Worm (Caenorhabditis elegans) whole organism, L4/young adult: Measurements from ENCODE around the gene srj-24.
A peak's percentile ranks its signal among the peaks of the same experiment; 100 is the strongest.

ENCODE experiments used
- W03F9.2 ChIP-seq: fragments of 150-350 bp; optimal IDR thresholded peaks from 2 replicates; lab custom pipeline; 2014; ENCODE audit warnings: missing biosample characterization, missing genetic modification characterization
- dao-5 ChIP-seq: sonication (generic microtip); optimal IDR thresholded peaks from 2 replicates; lab custom pipeline; 2016; ENCODE audit warnings: missing genotype, missing genetic modification characterization, moderate library complexity, missing compliant biosample characterization
- him-1 ChIP-seq: sonication (generic microtip); optimal IDR thresholded peaks from 2 replicates; lab custom pipeline; 2016; ENCODE audit warnings: missing genotype, missing genetic modification reagents, missing genetic modification characterization, missing compliant biosample characterization

srj-24 gene

DNA sequence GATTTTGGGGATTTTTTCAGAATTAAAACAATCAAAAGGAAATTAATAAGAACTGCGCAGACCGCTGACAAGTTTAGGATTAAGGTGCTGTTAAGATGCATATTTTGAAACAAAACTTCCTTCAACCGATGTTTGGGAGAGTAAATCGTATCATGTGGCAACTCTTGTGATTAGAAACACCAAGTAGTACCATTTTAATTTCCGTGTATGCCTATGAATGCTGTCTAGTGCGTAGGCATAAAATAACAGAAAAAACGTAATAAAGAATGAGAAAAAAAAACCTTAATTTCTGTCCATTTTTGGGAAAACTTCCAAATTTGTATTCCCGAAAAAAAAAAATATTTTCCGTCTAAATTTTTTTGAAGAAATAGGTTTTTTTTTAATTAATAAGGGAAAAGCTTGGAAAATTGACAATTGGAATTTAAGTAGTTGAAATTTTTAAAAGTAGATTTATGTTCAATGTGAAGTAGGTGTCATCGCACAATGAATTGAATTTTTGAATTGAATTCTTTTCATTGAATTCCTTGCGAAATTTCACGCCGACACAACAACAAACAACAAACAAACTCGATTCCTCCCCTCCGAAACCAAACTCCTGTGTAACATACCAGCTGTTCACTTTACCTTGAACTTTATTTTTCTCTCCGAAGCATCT is 14.1 kb upstream of the srj-24 start, which contains the start of the genes str-262 and srp-1:
Gene str-262, minus strand, starts transcription at position 101 of the 655 bp plus-strand sequence.
Gene srp-1, plus strand, starts transcription at position 605 of the 655 bp plus-strand sequence.
- TF ChIP-seq dao-5 (tag; lab: Kevin White, UChicago): no peak
- no peak for TF ChIP-seq W03F9.2

DNA sequence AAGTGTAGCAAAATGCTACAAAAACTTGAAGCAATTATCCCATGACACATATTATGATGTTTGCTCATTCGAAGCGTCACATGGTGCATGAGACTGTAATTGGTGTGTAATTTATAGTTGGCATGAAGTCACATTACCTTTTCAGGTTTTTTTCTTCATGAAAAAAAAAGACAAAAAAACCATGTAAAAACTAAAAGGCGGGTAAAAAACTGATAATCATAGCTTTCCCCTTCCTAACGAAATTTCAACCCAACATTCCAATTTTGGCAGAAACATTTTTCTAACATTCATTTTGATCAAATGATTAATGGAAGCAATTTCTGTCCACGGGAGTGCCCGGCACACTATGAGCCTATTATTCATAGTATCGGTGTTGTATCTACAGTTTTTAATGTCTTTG is 9.4 kb upstream of the srj-24 start, which contains the start of gene sri-4:
Gene sri-4, plus strand, starts transcription at position 301 of the 400 bp plus-strand sequence.
- TF ChIP-seq dao-5 (tag; lab: Kevin White, UChicago) (no peak), him-1 (tag; lab: Kevin White, UChicago) (no peak), W03F9.2 (no peak)

DNA sequence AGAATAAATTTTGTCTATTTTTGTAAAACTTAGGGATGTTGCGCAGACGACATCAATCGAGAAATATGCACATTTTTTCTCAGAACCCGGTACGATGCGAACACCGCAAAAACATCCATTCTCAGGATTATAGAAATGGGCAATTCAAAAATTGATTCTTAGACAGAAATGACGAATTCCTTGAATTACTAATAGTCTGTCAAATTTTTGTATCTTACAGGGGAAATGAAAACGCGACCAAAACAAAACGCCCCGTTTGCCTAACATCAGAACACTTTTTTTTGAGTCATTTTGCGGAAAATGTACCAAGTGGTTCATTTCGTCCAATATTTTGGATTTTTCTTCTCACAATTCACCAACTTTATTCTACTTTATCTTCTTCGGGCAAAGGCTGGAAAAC is 4.7 kb upstream of the srj-24 start, which contains the start of gene str-134:
Gene str-134, plus strand, starts transcription at position 301 of the 400 bp plus-strand sequence.
- TF ChIP-seq W03F9.2 (no peak), dao-5 (tag; lab: Kevin White, UChicago) (no peak), him-1 (tag; lab: Kevin White, UChicago) (no peak)

DNA sequence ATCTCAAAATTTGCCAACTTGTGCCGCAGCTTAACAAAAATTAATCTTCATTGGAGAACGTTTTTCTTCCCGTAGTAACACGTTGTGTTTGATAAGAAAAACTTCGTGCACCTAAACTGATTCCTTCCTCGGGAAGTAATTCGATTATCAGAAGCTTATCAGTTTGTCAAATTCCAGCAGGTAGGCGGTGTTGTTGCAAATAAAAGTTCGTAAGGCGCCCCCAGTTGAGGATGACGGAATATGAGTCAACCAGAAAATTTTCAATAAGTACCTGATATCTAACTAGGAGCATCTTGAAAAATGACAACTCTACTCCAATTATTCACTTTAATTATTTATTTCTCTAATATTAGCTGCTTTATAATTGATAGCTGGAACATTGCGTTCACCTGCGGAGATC is 3.1 kb upstream of the srj-24 start, which contains the start of gene C05E4.7:
Gene C05E4.7, plus strand, starts transcription at position 301 of the 400 bp plus-strand sequence.
- TF ChIP-seq W03F9.2 (no peak), dao-5 (tag; lab: Kevin White, UChicago) (no peak), him-1 (tag; lab: Kevin White, UChicago) (no peak)

DNA sequence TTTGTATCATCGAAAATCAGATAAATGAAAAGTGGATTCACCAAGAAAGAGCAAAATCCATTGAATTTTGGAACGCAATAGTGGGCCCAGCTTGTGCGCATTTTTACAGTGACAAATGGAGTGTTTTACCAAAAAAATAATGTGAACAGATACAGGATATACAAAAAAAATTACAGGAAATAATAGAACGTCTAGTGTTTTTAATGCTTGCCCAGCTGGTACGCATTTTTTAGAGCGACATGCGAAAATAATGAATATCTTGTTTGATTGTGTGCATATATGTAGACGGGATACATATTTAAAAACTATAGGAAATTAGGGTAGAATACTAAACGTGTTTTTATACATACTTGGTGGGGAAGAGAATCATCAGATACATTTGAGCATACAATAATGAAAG is 2.5 kb downstream of the srj-24 start, which contains the start of gene srj-25:
Gene srj-25, minus strand, starts transcription at position 101 of the 400 bp plus-strand sequence.
- TF ChIP-seq W03F9.2: no peak
- TF ChIP-seq him-1 (tag; lab: Kevin White, UChicago): no peak
- TF ChIP-seq dao-5 (tag; lab: Kevin White, UChicago): no peak

DNA sequence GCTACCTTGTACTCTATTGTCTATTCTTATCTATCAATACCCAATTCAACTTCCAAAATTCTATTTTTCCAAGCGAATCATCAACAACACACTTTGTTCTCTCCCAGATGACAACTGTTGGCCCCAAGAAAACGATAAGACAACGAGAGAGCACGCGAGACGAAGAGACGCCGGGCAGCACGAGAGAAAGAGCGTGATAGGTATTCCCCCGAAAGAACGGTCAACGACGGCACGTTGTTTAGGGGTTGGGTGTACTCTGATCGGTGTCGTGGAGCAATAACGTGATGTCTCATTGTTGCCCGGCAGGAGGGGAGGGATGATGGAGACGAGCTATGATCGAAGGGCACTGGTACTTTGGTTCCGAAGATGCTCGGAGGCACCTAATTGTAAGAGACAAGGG is 7.3 kb downstream of the srj-24 start:
- no peak for TF ChIP-seq dao-5 (tag; lab: Kevin White, UChicago)
- peak; percentile 41 for TF ChIP-seq W03F9.2

DNA sequence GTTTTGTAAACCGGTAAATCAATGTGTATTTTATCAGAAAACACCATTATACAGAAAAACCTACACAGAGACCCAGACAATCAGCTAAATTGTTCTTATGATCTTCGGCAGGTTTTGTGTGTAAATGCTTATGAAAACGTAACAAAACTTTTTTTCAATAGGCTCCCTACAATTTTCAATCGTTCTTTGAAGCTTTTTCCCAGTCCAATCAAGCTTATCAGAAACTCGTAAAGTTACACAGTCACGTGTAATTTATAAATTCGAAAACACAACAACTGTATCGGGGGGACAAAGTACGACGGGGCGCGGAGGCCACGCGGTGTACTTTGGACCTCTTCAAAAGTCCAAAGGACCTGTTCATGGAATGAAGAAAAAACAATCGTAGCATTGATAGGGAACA is 8.5 kb downstream of the srj-24 start:
- no peak for TF ChIP-seq dao-5 (tag; lab: Kevin White, UChicago)
- peak; percentile 38 for TF ChIP-seq W03F9.2

DNA sequence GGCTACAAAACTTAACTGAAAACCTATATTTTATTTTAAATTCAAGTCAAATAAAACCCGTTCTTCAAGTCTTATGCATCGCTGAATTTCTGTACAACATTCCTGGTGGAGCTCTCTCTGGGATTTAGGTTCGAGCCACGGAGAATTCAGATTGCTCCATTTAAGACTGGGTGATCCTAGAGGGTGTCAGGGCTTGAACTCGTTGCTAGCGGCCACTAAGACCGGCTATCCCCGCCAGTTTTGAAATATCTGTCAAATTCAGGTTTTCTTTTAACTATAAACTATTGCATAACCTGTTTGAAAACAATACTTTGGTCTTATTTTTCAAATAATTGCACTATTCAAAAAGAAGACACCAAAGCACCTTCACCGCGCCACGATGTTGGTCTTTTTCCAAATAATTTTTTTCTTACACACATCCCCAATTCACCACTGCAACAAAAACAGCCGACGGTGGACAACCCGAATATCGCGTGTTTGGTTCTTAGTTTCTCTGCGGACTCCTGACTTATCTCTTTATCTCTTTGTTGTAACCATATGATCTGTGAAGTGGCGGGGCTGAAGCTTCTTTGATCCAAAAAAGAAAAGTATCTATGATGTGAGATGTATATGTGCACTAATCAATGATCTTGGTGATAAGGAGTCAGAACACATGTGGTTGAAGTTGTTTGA is 9.7 kb downstream of the srj-24 start:
- TF ChIP-seq W03F9.2 (no peak), dao-5 (tag; lab: Kevin White, UChicago) (no peak), him-1 (tag; lab: Kevin White, UChicago) (no peak)

DNA sequence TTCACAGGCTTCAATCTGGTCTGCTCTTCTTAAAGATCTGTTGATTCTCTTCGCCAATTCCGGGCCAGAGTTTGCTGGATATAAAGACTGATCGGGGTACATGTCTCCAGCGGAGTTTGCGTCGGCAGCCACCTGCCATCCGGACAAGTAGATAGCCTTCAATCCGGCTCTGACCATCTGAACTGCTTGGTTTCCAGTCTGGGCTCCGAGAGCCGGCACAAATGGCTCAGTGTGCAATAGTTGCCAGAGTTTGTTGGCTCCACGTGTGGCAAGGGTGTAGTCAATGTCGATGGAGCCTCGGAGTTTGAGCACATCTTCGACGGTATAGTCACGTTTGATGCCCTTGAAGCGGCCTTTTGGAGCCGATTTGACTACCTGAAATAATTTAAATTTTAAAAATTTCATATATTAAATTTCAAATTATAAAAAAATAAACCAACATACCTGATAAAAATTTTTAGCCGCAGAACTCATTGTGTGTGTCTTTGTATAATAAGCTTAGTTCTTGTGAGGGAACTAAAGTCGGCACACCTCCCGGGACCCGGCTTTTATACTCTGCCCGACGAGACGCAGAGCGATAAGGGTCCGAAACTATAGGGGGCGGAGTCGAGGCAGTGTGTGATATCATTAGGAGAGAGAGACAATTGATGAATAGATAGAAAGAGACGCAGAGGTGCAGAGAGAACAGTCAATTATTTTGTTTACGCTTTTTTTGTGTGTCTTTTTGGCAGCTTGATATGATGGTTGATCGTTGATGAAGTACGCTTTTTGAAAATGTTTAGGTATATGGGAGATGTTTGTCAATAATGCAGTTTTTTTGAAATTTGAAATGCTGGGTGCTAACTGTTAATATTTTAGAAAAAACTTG is 11.0 kb downstream of the srj-24 start, which contains the start of the genes icl-1 and srh-2:
Gene icl-1, minus strand, starts transcription at position 521 of the 868 bp plus-strand sequence.
Gene srh-2, plus strand, starts transcription at position 818 of the 868 bp plus-strand sequence.
- peak; percentile 3 for TF ChIP-seq W03F9.2
- no peak for TF ChIP-seq dao-5 (tag; lab: Kevin White, UChicago)
- no peak for TF ChIP-seq him-1 (tag; lab: Kevin White, UChicago)

DNA sequence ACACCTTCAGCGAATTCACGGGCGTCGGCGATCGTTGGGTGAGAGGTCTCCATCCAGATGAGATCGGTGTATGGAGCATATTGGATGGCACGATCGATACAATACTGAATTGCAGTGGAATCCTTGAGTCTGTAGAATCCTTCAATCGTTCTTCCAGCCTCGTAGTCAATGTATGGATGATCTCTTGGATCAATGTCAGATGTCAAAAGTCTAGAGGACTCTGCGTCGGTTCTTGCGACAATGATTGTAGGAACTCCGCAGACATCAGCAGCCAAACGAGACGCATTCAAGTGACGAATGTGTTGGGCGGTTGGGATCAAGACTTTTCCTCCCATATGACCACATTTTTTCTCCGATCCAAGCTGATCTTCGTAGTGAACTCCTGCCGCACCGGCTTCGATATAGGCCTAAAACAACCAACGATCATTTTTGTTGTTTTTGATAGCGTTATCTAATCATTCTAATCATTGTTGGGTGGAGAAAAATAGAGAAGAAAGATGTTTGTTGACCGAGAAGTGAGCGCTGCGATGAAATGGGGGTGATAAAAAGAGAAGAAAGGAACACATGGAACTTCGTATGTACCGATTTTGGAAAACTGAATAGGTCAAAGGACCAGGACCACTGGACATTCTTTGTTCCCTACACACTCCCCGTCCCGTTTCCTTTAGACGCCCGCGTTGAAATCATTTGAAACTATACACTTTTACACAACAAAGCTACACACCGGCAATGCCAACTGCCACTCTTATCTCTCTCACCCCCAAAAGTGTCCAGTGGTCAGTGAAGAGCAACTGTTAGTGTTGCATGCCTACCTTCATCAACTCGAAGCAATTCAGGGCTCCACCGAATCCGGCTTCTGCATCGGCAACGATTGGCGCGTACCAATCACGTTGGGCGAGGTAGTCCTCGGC is 11.8 kb downstream of the srj-24 start:
- TF ChIP-seq dao-5 (tag; lab: Kevin White, UChicago): no peak
- TF ChIP-seq him-1 (tag; lab: Kevin White, UChicago): no peak
- TF ChIP-seq W03F9.2: no peak

DNA sequence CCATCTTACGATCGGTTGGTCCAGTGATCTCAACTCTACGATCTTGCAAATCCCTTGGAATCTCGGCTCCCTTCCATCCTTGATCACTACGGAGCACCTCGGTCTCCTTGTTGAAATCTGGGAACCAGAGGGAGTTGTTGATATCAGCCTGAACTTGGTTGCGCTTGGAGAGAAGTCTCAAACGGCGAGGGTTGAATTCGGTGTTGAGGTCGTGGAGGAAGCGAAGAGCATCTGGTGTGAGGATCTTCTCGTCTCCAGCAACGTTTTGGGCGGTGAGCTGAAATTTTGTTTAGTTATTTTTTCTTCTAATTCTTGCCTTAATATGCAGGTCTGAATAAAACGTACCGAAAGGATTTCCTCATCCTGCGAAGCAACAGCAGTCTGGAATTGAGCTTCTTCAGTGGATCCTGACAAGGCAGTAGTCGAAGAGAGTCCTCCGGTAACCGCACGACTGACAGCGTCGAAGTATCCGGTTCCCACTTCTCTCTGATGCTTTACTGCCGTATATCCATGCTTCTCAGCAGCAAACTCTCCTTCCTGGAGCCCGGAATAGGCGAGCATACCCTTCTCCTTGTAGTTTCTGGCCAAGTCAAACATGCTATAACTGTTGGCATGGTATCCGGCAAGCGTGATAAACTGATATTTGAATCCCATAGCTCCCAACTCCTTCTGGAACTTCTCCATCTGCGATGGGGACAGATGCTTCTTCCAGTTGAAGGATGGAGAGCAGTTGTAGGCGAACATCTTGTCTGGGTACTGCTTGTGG is 12.7 kb downstream of the srj-24 start:
- no peak for TF ChIP-seq W03F9.2
- no peak for TF ChIP-seq him-1 (tag; lab: Kevin White, UChicago)
- no peak for TF ChIP-seq dao-5 (tag; lab: Kevin White, UChicago)
